Comparison of ENCODE assay signal across 5 fruit fly cellular contexts in the genomic region with DNA sequence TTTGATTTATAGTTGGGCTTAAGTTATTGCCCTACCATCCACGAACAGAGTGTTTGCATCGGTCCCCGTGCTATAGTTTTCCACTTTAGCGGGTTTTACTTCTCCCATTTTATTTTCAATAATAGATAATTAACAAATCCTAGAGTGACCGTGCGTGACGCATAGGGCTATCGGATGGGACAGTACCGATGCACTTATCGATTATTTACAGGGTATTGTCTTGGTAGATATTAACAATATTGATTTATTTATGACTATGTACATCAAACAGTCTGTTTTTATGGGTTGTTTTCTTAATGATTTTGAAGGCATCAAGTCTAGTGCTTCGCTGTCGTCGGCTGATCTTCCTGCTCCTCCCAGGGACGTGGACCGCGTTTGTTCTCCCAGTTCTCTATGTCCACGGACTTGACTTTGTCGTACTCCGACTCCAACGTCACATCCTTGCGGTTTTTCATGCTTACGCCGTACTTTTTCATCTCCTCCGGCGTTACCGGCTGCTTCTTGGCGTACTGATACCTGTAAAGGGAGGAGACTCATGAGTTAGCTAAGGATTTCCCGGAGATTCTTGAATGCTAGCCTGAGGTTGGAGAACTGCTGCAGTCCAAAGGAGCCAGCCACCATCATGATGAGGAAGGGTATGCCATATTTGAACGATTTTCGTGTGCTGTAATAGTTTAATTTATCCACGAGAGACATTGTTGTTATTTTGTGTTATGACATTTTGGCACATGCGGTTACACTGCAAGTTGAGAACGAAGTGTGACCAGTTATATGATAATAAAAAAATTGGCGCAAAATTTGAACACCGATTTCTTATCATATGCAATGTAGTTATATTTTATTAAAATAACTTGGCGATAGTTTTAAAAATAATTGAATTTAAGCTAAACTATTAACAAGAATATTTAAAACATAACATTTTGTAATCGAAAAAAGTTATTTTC.
TF ChIP-seq lines count a peak whose summit lies in the region.

A gene (minus strand): TSS at position 184 of the 944 bp plus-strand sequence.
A gene (plus strand): TSS at position 295 of the 944 bp plus-strand sequence.

- no peak for TF ChIP-seq CTCF in whole organism, embryonic (GFP tag; optimal IDR thresholded peaks at IDR 0.05; lab: Kevin White, UChicago)

TF ChIP-seq in whole organism, 6 proteins besides CTCF, POLR2A, EP300 and RAD21:
- TF ChIP-seq pan (optimal IDR thresholded peaks at IDR 0.05; lab: Kevin White, UChicago) (peak; percentile 77), Dll (optimal IDR thresholded peaks at IDR 0.05; lab: Kevin White, UChicago) (no peak), usp (GFP tag; optimal IDR thresholded peaks at IDR 0.05; lab: Kevin White, UChicago) (no peak), CG8478 (optimal IDR thresholded peaks at IDR 0.05; lab: Kevin White, UChicago) (no peak), EcR (GFP tag; optimal IDR thresholded peaks at IDR 0.05; lab: Kevin White, UChicago) (no peak)

TF ChIP-seq in whole organism, adult, 20 proteins besides CTCF, POLR2A, EP300 and RAD21 (continues in another document):
- TF ChIP-seq Hr96 (GFP tag; optimal IDR thresholded peaks at IDR 0.05; lab: Kevin White, UChicago) (no peak), CG5204 (GFP tag; optimal IDR thresholded peaks at IDR 0.05; lab: Kevin White, UChicago) (no peak), tj (GFP tag; optimal IDR thresholded peaks at IDR 0.05; lab: Kevin White, UChicago) (peak; percentile 22), toe (GFP tag; optimal IDR thresholded peaks at IDR 0.05; lab: Kevin White, UChicago) (no peak), kay (GFP tag; lab: Kevin White, UChicago; ENCODE audit: borderline replicate concordance) (no peak), Mnt (GFP tag; optimal IDR thresholded peaks at IDR 0.05; lab: Kevin White, UChicago) (peak; percentile 69), cnc (optimal IDR thresholded peaks at IDR 0.05; lab: Kevin White, UChicago) (no peak), ovo (GFP tag; optimal IDR thresholded peaks at IDR 0.05; lab: Kevin White, UChicago) (no peak), CG33017 (tag; optimal IDR thresholded peaks at IDR 0.05; lab: Kevin White, UChicago) (no peak), CG11617 (GFP tag; optimal IDR thresholded peaks at IDR 0.05; lab: Kevin White, UChicago) (peak; percentile 7), CG12768 (GFP tag; optimal IDR thresholded peaks at IDR 0.05; lab: Kevin White, UChicago) (no peak), bab1 (GFP tag; optimal IDR thresholded peaks at IDR 0.05; lab: Kevin White, UChicago) (no peak), CG14711 (tag; optimal IDR thresholded peaks at IDR 0.05; lab: Kevin White, UChicago) (peak; percentile 15), cic (GFP tag; optimal IDR thresholded peaks at IDR 0.05; lab: Kevin White, UChicago) (no peak), pad (GFP tag; optimal IDR thresholded peaks at IDR 0.05; lab: Kevin White, UChicago) (no peak), CG7101 (tag; optimal IDR thresholded peaks at IDR 0.05; lab: Kevin White, UChicago) (no peak), Crg-1 (GFP tag; optimal IDR thresholded peaks at IDR 0.05; lab: Kevin White, UChicago) (no peak), Clk (GFP tag; optimal IDR thresholded peaks at IDR 0.05; lab: Kevin White, UChicago) (no peak), CG1620 (GFP tag; optimal IDR thresholded peaks at IDR 0.05; lab: Kevin White, UChicago) (no peak)

TF ChIP-seq in whole organism, embryonic, 481 proteins besides CTCF, POLR2A, EP300 and RAD21 (continues in another document):
- no peak for TF ChIP-seq Dip2 (GFP tag; IDR thresholded peaks at IDR 0.05; lab: Robert Waterston, UW)
- no peak for TF ChIP-seq Antp (GFP tag; optimal IDR thresholded peaks at IDR 0.05; lab: Kevin White, UChicago)
- no peak for TF ChIP-seq CG32532 (GFP tag; IDR thresholded peaks at IDR 0.05; lab: Robert Waterston, UW)
- no peak for TF ChIP-seq CG8290 (GFP tag; optimal IDR thresholded peaks at IDR 0.05; lab: Kevin White, UChicago)
- TF ChIP-seq CG8290 (tag; optimal IDR thresholded peaks at IDR 0.05; lab: Kevin White, UChicago), result peak in 1 of 2 experiments; percentile 30
- no peak for TF ChIP-seq abd-A (tag; optimal IDR thresholded peaks at IDR 0.05; lab: Kevin White, UChicago)
- no peak for TF ChIP-seq odd (GFP tag; optimal IDR thresholded peaks at IDR 0.05; lab: Kevin White, UChicago)
- no peak for TF ChIP-seq CG7786 (GFP tag; optimal IDR thresholded peaks at IDR 0.05; lab: Kevin White, UChicago)
- TF ChIP-seq Med (GFP tag; lab: Kevin White, UChicago), result peak; percentile 35
- no peak for TF ChIP-seq Tbp (GFP tag; optimal IDR thresholded peaks at IDR 0.05; lab: Kevin White, UChicago)
- peak; percentile 9 for TF ChIP-seq nmo (GFP tag; optimal IDR thresholded peaks at IDR 0.05; lab: Kevin White, UChicago)
- TF ChIP-seq CG18599 (GFP tag; optimal IDR thresholded peaks at IDR 0.05; lab: Kevin White, UChicago), result no peak
- no peak for TF ChIP-seq CG11247 (GFP tag; IDR thresholded peaks at IDR 0.05; lab: Robert Waterston, UW)
- TF ChIP-seq CG7745 (tag; optimal IDR thresholded peaks at IDR 0.05; lab: Kevin White, UChicago), result no peak
- no peak for TF ChIP-seq CG14441 (GFP tag; IDR thresholded peaks at IDR 0.05; lab: Robert Waterston, UW)
- no peak for TF ChIP-seq CG15269 (tag; optimal IDR thresholded peaks at IDR 0.05; lab: Kevin White, UChicago)
- TF ChIP-seq Kr (GFP tag; optimal IDR thresholded peaks at IDR 0.05; lab: Kevin White, UChicago), result no peak
- TF ChIP-seq CG2129 (GFP tag; IDR thresholded peaks at IDR 0.05; lab: Robert Waterston, UW; ENCODE audit: partially characterized antibody), result 0 out of 2 replicates have a peak, but pooled peaks have one; percentile 19
- no peak for TF ChIP-seq Six4 (GFP tag; optimal IDR thresholded peaks at IDR 0.05; lab: Kevin White, UChicago)
- TF ChIP-seq jigr1 (GFP tag; IDR thresholded peaks at IDR 0.05; lab: Robert Waterston, UW), result no peak

TF ChIP-seq in whole organism, prepupa, 60 proteins besides CTCF, POLR2A, EP300 and RAD21 (continues in another document):
- TF ChIP-seq CG31627 (GFP tag; optimal IDR thresholded peaks at IDR 0.05; lab: Kevin White, UChicago) (no peak), Eip78C (GFP tag; lab: Kevin White, UChicago) (peak; percentile 56), svp (GFP tag; lab: Kevin White, UChicago) (peak; percentile 10), fd59A (GFP tag; optimal IDR thresholded peaks at IDR 0.05; lab: Kevin White, UChicago) (no peak), Hr4 (GFP tag; optimal IDR thresholded peaks at IDR 0.05; lab: Kevin White, UChicago) (no peak), salr (GFP tag; optimal IDR thresholded peaks at IDR 0.05; lab: Kevin White, UChicago) (no peak), Sox14 (GFP tag; optimal IDR thresholded peaks at IDR 0.05; lab: Kevin White, UChicago) (peak; percentile 10), fkh (GFP tag; optimal IDR thresholded peaks at IDR 0.05; lab: Kevin White, UChicago) (peak; percentile 31), Eip93F (GFP tag; optimal IDR thresholded peaks at IDR 0.05; lab: Kevin White, UChicago) (no peak), cyc (GFP tag; optimal IDR thresholded peaks at IDR 0.05; lab: Kevin White, UChicago) (no peak), esn (GFP tag; optimal IDR thresholded peaks at IDR 0.05; lab: Kevin White, UChicago) (no peak), topi (GFP tag; optimal IDR thresholded peaks at IDR 0.05; lab: Kevin White, UChicago) (no peak), CG11902 (GFP tag; optimal IDR thresholded peaks at IDR 0.05; lab: Kevin White, UChicago) (no peak), vri (GFP tag; optimal IDR thresholded peaks at IDR 0.05; lab: Kevin White, UChicago) (peak; percentile 57), CG32006 (GFP tag; optimal IDR thresholded peaks at IDR 0.05; lab: Kevin White, UChicago) (no peak), CG7368 (GFP tag; optimal IDR thresholded peaks at IDR 0.05; lab: Kevin White, UChicago) (no peak), fd85E (GFP tag; optimal IDR thresholded peaks at IDR 0.05; lab: Kevin White, UChicago) (no peak), dsx (GFP tag; optimal IDR thresholded peaks at IDR 0.05; lab: Kevin White, UChicago; ENCODE audit: poor library complexity, severe bottlenecking) (peak; percentile 91), CG6163 (GFP tag; IDR thresholded peaks at IDR 0.05; lab: Robert Waterston, UW) (no peak), Sox102F (GFP tag; optimal IDR thresholded peaks at IDR 0.05; lab: Kevin White, UChicago) (no peak), CG6808 (GFP tag; optimal IDR thresholded peaks at IDR 0.05; lab: Kevin White, UChicago) (no peak), Hr39 (GFP tag; optimal IDR thresholded peaks at IDR 0.05; lab: Kevin White, UChicago) (peak; percentile 1)

TF ChIP-seq in whole organism, wandering third instar larva, 38 proteins besides CTCF, POLR2A, EP300 and RAD21:
- TF ChIP-seq Rel (GFP tag; optimal IDR thresholded peaks at IDR 0.05; lab: Kevin White, UChicago) (no peak), Rel (tag; optimal IDR thresholded peaks at IDR 0.05; lab: Kevin White, UChicago) (peak; percentile 1), rgr (GFP tag; optimal IDR thresholded peaks at IDR 0.05; lab: Kevin White, UChicago) (peak; percentile 60), br (GFP tag; optimal IDR thresholded peaks at IDR 0.05; lab: Kevin White, UChicago) (no peak), Hnf4 (GFP tag; optimal IDR thresholded peaks at IDR 0.05; lab: Kevin White, UChicago) (peak; percentile 5)
